Fruit fly (Drosophila melanogaster) S2 (cell line): ENCODE data around the gene CG18265.

Source experiments
- CG8478 ChIP-seq: fragments of >200 bp; optimal IDR thresholded peaks from 2 replicates; lab custom pipeline; 2018
- CTCF ChIP-seq, 2 experiments: fragments of >200 bp; optimal IDR thresholded peaks; 2 replicates each; lab custom pipeline; 2018

dm6 chr3L:17407480-17408093 is 31.6 kb upstream of the CG18265 start:
- no peak for TF ChIP-seq CTCF (optimal IDR thresholded peaks at IDR 0.05; lab: Kevin White, UChicago)
- no peak for TF ChIP-seq CG8478 (lab: Kevin White, UChicago)
